Worm (Caenorhabditis elegans): ENCODE results near the gene txbp-3.
A peak's percentile ranks its signal among the peaks of the same experiment; 100 is the strongest.

txbp-3 gene

DNA sequence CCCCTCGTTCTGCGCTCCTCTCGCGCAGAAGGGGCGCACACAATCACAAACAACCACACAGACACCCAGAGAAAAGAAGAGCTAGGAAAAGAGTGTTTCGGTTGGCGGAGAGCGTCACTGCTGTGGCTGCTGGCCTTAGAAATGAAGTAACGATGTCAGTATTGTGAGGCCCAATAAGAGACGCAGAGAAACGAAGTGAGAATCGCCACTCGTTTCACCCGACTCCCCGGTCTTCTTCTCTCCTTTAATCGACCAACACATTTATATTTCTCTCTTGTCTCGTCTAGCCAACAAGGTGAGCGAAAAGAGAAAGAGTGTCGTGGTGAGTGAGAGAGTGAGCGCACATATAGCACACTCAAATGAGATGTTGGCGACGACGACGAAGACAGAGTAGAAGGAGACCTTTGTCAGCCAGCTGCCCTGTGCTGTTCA is 33.3 kb downstream of the txbp-3 start (continued):
- TF ChIP-seq ztf-25 (GFP tag; IDR thresholded peaks at IDR 0.05) (no peak), Y95B8A.8 (GFP tag; IDR thresholded peaks at IDR 0.05) (no peak), zfh-2 (GFP tag; conservative IDR thresholded peaks at IDR 0.05) (peak; percentile 96), snpc-4 (GFP tag; optimal IDR thresholded peaks at IDR 0.05) (no peak), snpc-4 (tag; optimal IDR thresholded peaks at IDR 0.05) (peak; percentile 14 to 63 (median 37)), mcd-1 (GFP tag; IDR thresholded peaks at IDR 0.05) (peak; percentile 62), unc-62 (GFP tag; optimal IDR thresholded peaks at IDR 0.05) (no peak), him-1 (tag; optimal IDR thresholded peaks at IDR 0.05) (no peak), F57A8.1 (GFP tag; optimal IDR thresholded peaks at IDR 0.05) (no peak), hlh-12 (tag; optimal IDR thresholded peaks at IDR 0.05) (no peak), dpff-1 (tag; optimal IDR thresholded peaks at IDR 0.05) (no peak), egrh-3 (GFP tag; IDR thresholded peaks at IDR 0.05) (peak; percentile 48), Y56A3A.18 (GFP tag; IDR thresholded peaks at IDR 0.05) (peak; percentile 52; the same call in 1 of the 2 replicates), somi-1 (GFP tag; optimal IDR thresholded peaks at IDR 0.05) (peak; percentile 59), dpl-1 (GFP tag; optimal IDR thresholded peaks at IDR 0.05) (no peak), ceh-91 (GFP tag; IDR thresholded peaks at IDR 0.05) (no peak), F39B2.1 (GFP tag; IDR thresholded peaks at IDR 0.05) (no peak), ztf-18 (tag; optimal IDR thresholded peaks at IDR 0.05) (peak; percentile 84), F57C9.4 (tag; optimal IDR thresholded peaks at IDR 0.05) (no peak), F10E7.11 (tag; optimal IDR thresholded peaks at IDR 0.05) (no peak), fkh-3 (tag; optimal IDR thresholded peaks at IDR 0.05) (no peak), pbrm-1 (GFP tag; IDR thresholded peaks at IDR 0.05) (peak; percentile 55; the same call in 1 of the 2 replicates), F55B11.4 (tag; optimal IDR thresholded peaks at IDR 0.05; ENCODE audit: borderline replicate concordance, insufficient read depth) (no peak), atf-7 (tag; optimal IDR thresholded peaks at IDR 0.05) (no peak), T26A5.8 (tag; optimal IDR thresholded peaks at IDR 0.05) (no peak), dox-1 (GFP tag; IDR thresholded peaks at IDR 0.05) (peak; percentile 84), lin-35 (GFP tag; optimal IDR thresholded peaks at IDR 0.05) (peak in 1 of 3 experiments; percentile 73), C17E4.6 (GFP tag; IDR thresholded peaks at IDR 0.05) (peak; percentile 66; the same call in 1 of the 2 replicates), let-607 (tag; optimal IDR thresholded peaks at IDR 0.05) (peak; percentile 60 to 66), cebp-2 (GFP tag; IDR thresholded peaks at IDR 0.05) (0 out of 2 replicates have a peak, but pooled peaks have one; percentile 13), madf-8 (GFP tag; conservative IDR thresholded peaks at IDR 0.05) (no peak), madf-6 (GFP tag; IDR thresholded peaks at IDR 0.05) (no peak), ama-1 (optimal IDR thresholded peaks at IDR 0.05) (no peak), ama-1 (GFP tag; optimal IDR thresholded peaks at IDR 0.05) (no peak), F37B4.10 (GFP tag; IDR thresholded peaks at IDR 0.05) (0 out of 2 replicates have a peak, but pooled peaks have one; percentile 21), C06A6.2 (GFP tag; conservative IDR thresholded peaks at IDR 0.05) (no peak; the same call in 1 of the 2 replicates), lin-40 (tag; optimal IDR thresholded peaks at IDR 0.05) (peak; percentile 86), D2030.7 (GFP tag; IDR thresholded peaks at IDR 0.05) (no peak), Y79H2A.3 (GFP tag; conservative IDR thresholded peaks at IDR 0.05) (no peak), ztf-26 (tag; optimal IDR thresholded peaks at IDR 0.05) (peak; percentile 76), snpc-1.3 (tag; optimal IDR thresholded peaks at IDR 0.05; ENCODE audit: insufficient read depth) (no peak), tbp1 (GFP tag; optimal IDR thresholded peaks at IDR 0.05) (peak; percentile 55), ztf-22 (GFP tag; optimal IDR thresholded peaks at IDR 0.05) (no peak), madf-10 (tag; optimal IDR thresholded peaks at IDR 0.05) (peak; percentile 73), ceh-79 (tag; optimal IDR thresholded peaks at IDR 0.05) (no peak), nfya-2 (GFP tag; IDR thresholded peaks at IDR 0.05) (no peak), tlf-1 (GFP tag; optimal IDR thresholded peaks at IDR 0.05) (no peak), madf-3 (GFP tag; IDR thresholded peaks at IDR 0.05) (no peak), B0035.1 (tag; optimal IDR thresholded peaks at IDR 0.05) (peak; percentile 24), mes-4 (tag; optimal IDR thresholded peaks at IDR 0.05) (no peak)

Data from whole organism, young adult.